Worm (Caenorhabditis elegans): ENCODE data around the gene C17F4.11.

DNA sequence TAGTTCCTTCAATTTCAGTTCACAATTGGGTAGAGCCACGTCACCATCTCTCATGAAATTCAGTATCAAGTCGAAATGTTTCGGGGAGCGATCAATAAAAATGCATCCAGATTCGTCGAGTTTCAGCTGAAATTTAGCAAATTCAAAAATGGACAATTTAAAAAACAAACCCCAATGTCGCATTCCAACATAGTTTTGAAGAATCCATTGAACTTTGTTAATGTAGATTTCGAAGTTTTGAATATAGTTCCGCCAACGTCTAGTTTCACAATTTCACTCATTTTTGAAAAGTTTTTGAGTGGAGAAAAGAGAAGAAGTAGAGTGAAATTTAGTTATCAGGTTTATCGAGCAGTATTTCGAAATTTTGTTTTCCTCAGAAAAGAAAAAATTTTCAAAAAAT is 15.5 kb upstream of the C17F4.11 start, which contains the start of gene ZC239.14:
- TF ChIP-seq nhr-11 (tag; optimal IDR thresholded peaks at IDR 0.05) (no peak), nfya-1 (tag; optimal IDR thresholded peaks at IDR 0.05; ENCODE audit: insufficient read depth) (no peak), aly-2 (tag; optimal IDR thresholded peaks at IDR 0.05) (no peak), nhr-237 (tag; optimal IDR thresholded peaks at IDR 0.05) (no peak)
